Worm (Caenorhabditis elegans) whole organism, midembryonic: Measurements from ENCODE around the gene F31F4.11.

Source experiments
- T22C8.4 ChIP-seq: fragments of 200-800 bp; sonication (Bioruptor generic); IDR thresholded peaks from 2 replicates; pipeline ENCODE4 v1.3.6; 2022; ENCODE audit warnings: missing genetic modification characterization, missing compliant biosample characterization
- cog-1 ChIP-seq: sonication (generic microtip); optimal IDR thresholded peaks from 2 replicates; lab custom pipeline; 2016; ENCODE audit warnings: missing genetic modification characterization, missing compliant biosample characterization
- flt-1 ChIP-seq: fragments of 200-800 bp; sonication (Bioruptor generic); IDR thresholded peaks from 2 replicates; pipeline ENCODE4 v1.3.6; 2022; ENCODE audit warnings: missing genetic modification characterization, missing compliant biosample characterization
- klf-2 ChIP-seq: fragments of 200-800 bp; sonication (Bioruptor generic); conservative IDR thresholded peaks from 2 replicates; pipeline ENCODE4 v1.3.6; 2022; ENCODE audit warnings: missing genetic modification reagents, missing genetic modification characterization, missing compliant biosample characterization
- med-1 ChIP-seq: sonication (generic microtip); optimal IDR thresholded peaks from 2 replicates; lab custom pipeline; 2017; ENCODE audit warnings: missing genetic modification characterization, mild to moderate bottlenecking, missing compliant biosample characterization, antibody characterized with exemption, missing genetic modification reagents; ENCODE audit not compliant: insufficient read depth
- ref-1 ChIP-seq: fragments of 200-800 bp; sonication (Bioruptor generic); conservative IDR thresholded peaks from 2 replicates; pipeline ENCODE4 v1.3.6; 2022; ENCODE audit warnings: missing genetic modification reagents, missing genetic modification characterization, missing compliant biosample characterization
- ztf-23 ChIP-seq: fragments of 200-800 bp; sonication (Bioruptor generic); IDR thresholded peaks from 2 replicates; pipeline ENCODE4 v1.3.6; 2022; ENCODE audit warnings: missing genetic modification reagents, missing genetic modification characterization, missing compliant biosample characterization
- ztf-29 ChIP-seq: fragments of 200-800 bp; sonication (Bioruptor generic); IDR thresholded peaks from 2 replicates; pipeline ENCODE4 v1.3.6; 2022; ENCODE audit warnings: missing genetic modification reagents, missing genetic modification characterization, missing compliant biosample characterization

DNA sequence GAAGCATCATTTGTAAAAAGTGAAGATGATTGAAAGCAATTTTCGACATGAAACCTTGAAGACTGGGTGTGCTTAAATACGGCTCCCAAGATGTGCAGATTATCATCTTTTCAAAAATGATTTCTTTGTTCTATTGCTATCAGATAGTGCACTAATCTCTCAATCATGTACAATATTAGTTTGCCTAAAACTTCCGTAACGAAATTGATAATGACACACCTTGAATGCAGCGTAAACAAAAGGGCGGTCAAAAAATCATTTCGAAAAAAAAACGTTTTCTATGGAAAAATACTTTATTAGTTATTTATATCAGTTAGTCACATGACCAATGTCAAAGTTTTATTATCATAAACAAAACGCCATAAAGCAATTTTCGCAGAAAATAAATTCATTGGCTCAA is 41.3 kb downstream of the F31F4.11 start, which contains the start of gene F48G7.5:
- TF ChIP-seq ztf-23 (no peak), med-1 (GFP tag; lab: Kevin White, UChicago) (no peak), ztf-29 (no peak), cog-1 (tag; lab: Kevin White, UChicago) (no peak), ref-1 (GFP tag; lab: Robert Waterston, UW) (no peak), T22C8.4 (no peak), klf-2 (no peak), flt-1 (no peak)
